Worm (Caenorhabditis elegans) whole organism, late embryonic: ENCODE measurements around the gene C25F9.9.

Source experiments
- F13H6.1 ChIP-seq: sonication (generic microtip); optimal IDR thresholded peaks from 2 replicates; lab custom pipeline; 2016; ENCODE audit warnings: missing genetic modification characterization, missing compliant biosample characterization
- che-1 ChIP-seq: sonication (generic microtip); optimal IDR thresholded peaks from 2 replicates; lab custom pipeline; 2016; ENCODE audit warnings: mild to moderate bottlenecking, missing genetic modification characterization, missing compliant biosample characterization
- elt-4 ChIP-seq: sonication (generic microtip); optimal IDR thresholded peaks from 2 replicates; lab custom pipeline; 2016; ENCODE audit warnings: missing genetic modification characterization, missing compliant biosample characterization
- eyg-1 ChIP-seq: sonication (generic microtip); optimal IDR thresholded peaks from 2 replicates; lab custom pipeline; 2016; ENCODE audit warnings: missing genotype, missing genetic modification characterization, missing compliant biosample characterization
- fkh-10 ChIP-seq: fragments of 150-350 bp; optimal IDR thresholded peaks from 2 replicates; lab custom pipeline; 2014; ENCODE audit warnings: missing biosample characterization, missing genetic modification reagents, missing genetic modification characterization
- fkh-6 ChIP-seq: sonication (generic microtip); optimal IDR thresholded peaks from 2 replicates; lab custom pipeline; 2016; ENCODE audit warnings: missing genetic modification characterization, missing compliant biosample characterization
- hlh-13 ChIP-seq: fragments of 200-800 bp; sonication (Bioruptor generic); optimal IDR thresholded peaks from 2 replicates; lab custom pipeline; 2018; ENCODE audit warnings: mild to moderate bottlenecking, missing genetic modification characterization, missing compliant biosample characterization
- pag-3 ChIP-seq: sonication (generic microtip); optimal IDR thresholded peaks from 2 replicates; lab custom pipeline; 2016; ENCODE audit warnings: missing compliant biosample characterization, missing genetic modification characterization, borderline replicate concordance
- zip-5 ChIP-seq: sonication (generic microtip); optimal IDR thresholded peaks from 2 replicates; lab custom pipeline; 2016; ENCODE audit warnings: missing genetic modification characterization, missing compliant biosample characterization

The C25F9.9 gene

DNA sequence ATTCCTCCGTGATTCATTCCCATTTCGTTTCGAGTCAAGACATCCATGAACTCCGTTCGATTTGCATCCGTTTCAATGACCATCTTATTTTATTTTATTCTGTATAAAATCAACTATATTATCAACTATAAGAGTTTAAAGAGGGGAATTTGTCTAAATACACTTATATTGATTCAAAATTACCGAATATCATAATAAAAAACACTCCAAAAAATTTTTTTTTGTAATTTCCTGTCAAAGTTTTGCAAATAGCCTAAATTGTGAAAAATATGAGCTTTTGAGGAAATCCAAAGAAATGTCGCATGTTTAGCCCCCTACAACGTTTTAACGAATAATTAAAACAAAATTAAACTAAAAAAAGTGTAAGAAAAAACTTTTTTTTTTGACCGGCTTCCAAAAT lies 45.6 kb downstream of the C25F9.9 start, which contains the start of gene Y43F8B.15:
Y43F8B.15 (minus strand) TSS at position 101 of the 400 bp plus-strand sequence.
- no peak for TF ChIP-seq hlh-13
- no peak for TF ChIP-seq elt-4
- no peak for TF ChIP-seq fkh-10 (GFP tag; lab: Kevin White, UChicago)
- TF ChIP-seq che-1 (tag; lab: Kevin White, UChicago): no peak

DNA sequence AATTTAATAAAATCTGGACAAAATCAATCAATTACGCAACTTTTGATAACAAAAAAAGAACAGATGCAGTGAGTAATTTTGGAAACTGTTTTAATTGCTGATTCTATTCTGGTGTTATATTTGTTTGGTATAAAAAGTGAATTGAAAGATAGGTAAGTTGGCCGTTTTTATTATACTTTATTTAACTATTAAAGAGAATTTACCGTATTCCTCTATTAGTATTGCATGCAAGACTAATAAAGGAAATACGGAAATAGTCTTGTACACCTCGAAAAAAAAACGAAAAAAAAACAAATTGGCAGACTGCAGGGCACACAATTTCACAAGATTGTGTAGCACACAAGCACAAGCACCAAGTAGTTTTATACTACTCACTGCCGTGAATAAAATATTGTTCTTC lies 46.2 kb downstream of the C25F9.9 start, which contains the start of gene Y43F8B.25:
Y43F8B.25 (plus strand) TSS at position 301 of the 400 bp plus-strand sequence.
- TF ChIP-seq pag-3 (tag; lab: Kevin White, UChicago) (no peak), F13H6.1 (no peak), fkh-6 (no peak), eyg-1 (tag; lab: Kevin White, UChicago) (no peak)

ce11 chrV:19467574-19467973 lies 51.2 kb downstream of the C25F9.9 start, which contains the start of gene Y43F8B.23:
Y43F8B.23 (minus strand) TSS chrV:19467648.
- no peak for TF ChIP-seq zip-5 (tag; lab: Kevin White, UChicago)
